Worm (Caenorhabditis elegans) whole organism, mixed stage, embryonic: ENCODE measurements around the gene mnp-1.

Experiments used
- M03D4.4 ChIP-seq: sonication (generic microtip); optimal IDR thresholded peaks from 2 replicates; lab custom pipeline; 2017; ENCODE audit warnings: mild to moderate bottlenecking, missing genetic modification characterization, missing compliant biosample characterization
- bed-3 ChIP-seq: fragments of 200-800 bp; sonication (Bioruptor generic); optimal IDR thresholded peaks from 3 replicates; lab custom pipeline; 2018; ENCODE audit warnings: mild to moderate bottlenecking, missing genetic modification characterization, moderate library complexity, missing compliant biosample characterization
- blmp-1 ChIP-seq: fragments of 150-350 bp; optimal IDR thresholded peaks from 2 replicates; lab custom pipeline; 2014; ENCODE audit warnings: missing biosample characterization, missing genetic modification characterization
- ceh-39 ChIP-seq: fragments of 150-350 bp; optimal IDR thresholded peaks from 2 replicates; lab custom pipeline; 2014; ENCODE audit warnings: missing biosample characterization, missing genetic modification characterization
- ceh-43 ChIP-seq: fragments of 200-800 bp; sonication (Bioruptor generic); optimal IDR thresholded peaks from 2 replicates; lab custom pipeline; 2018; ENCODE audit warnings: mild to moderate bottlenecking, missing genetic modification characterization, moderate library complexity, missing compliant biosample characterization
- ces-1 ChIP-seq: fragments of 150-350 bp; optimal IDR thresholded peaks from 2 replicates; lab custom pipeline; 2014; ENCODE audit warnings: missing biosample characterization, missing genetic modification reagents, missing genetic modification characterization
- cnd-1 ChIP-seq: fragments of 200-800 bp; sonication (Bioruptor generic); optimal IDR thresholded peaks from 2 replicates; lab custom pipeline; 2018; ENCODE audit warnings: mild to moderate bottlenecking, missing genetic modification characterization, missing compliant biosample characterization
- elt-1 ChIP-seq: sonication (generic microtip); optimal IDR thresholded peaks from 2 replicates; lab custom pipeline; 2017; ENCODE audit warnings: missing genetic modification characterization, mild to moderate bottlenecking, missing compliant biosample characterization, antibody characterized with exemption, moderate library complexity, borderline replicate concordance; ENCODE audit not compliant: insufficient read depth
- elt-3 ChIP-seq: fragments of 150-350 bp; optimal IDR thresholded peaks from 2 replicates; lab custom pipeline; 2014; ENCODE audit warnings: missing biosample characterization, missing genetic modification characterization
- flh-1 ChIP-seq: fragments of 200-800 bp; sonication (Bioruptor generic); optimal IDR thresholded peaks from 2 replicates; lab custom pipeline; 2018; ENCODE audit warnings: mild to moderate bottlenecking, missing genetic modification characterization, moderate library complexity, missing compliant biosample characterization
- ham-2 ChIP-seq: fragments of 200-800 bp; sonication (Bioruptor generic); optimal IDR thresholded peaks from 2 replicates; lab custom pipeline; 2018; ENCODE audit warnings: mild to moderate bottlenecking, missing genetic modification characterization, missing compliant biosample characterization
- hlh-1 ChIP-seq: fragments of 150-350 bp; optimal IDR thresholded peaks from 2 replicates; lab custom pipeline; 2014; ENCODE audit warnings: missing biosample characterization, missing genetic modification reagents, missing genetic modification characterization
- lin-13 ChIP-seq: fragments of 150-350 bp; optimal IDR thresholded peaks from 2 replicates; lab custom pipeline; 2014; ENCODE audit warnings: missing biosample characterization, missing genetic modification characterization
- lin-32 ChIP-seq: fragments of 200-800 bp; sonication (Bioruptor generic); optimal IDR thresholded peaks from 2 replicates; lab custom pipeline; 2018; ENCODE audit warnings: mild to moderate bottlenecking, missing genetic modification characterization, missing compliant biosample characterization
- lsy-2 ChIP-seq: fragments of 150-350 bp; optimal IDR thresholded peaks from 2 replicates; lab custom pipeline; 2014; ENCODE audit warnings: missing biosample characterization, missing genetic modification characterization
- mep-1 ChIP-seq: fragments of 150-350 bp; optimal IDR thresholded peaks from 2 replicates; lab custom pipeline; 2017; ENCODE audit warnings: missing biosample characterization, missing genetic modification reagents, missing genetic modification characterization, inconsistent platforms
- mls-2 ChIP-seq: sonication (generic microtip); optimal IDR thresholded peaks from 2 replicates; lab custom pipeline; 2016; ENCODE audit warnings: mild to moderate bottlenecking, missing genetic modification characterization, moderate library complexity, missing compliant biosample characterization
- nhr-12 ChIP-seq: fragments of 150-350 bp; optimal IDR thresholded peaks from 2 replicates; lab custom pipeline; 2014; ENCODE audit warnings: missing biosample characterization, missing genetic modification characterization
- nhr-2 ChIP-seq: fragments of 150-350 bp; optimal IDR thresholded peaks from 2 replicates; lab custom pipeline; 2014; ENCODE audit warnings: missing biosample characterization, missing genetic modification characterization
- nhr-237 ChIP-seq: fragments of 150-350 bp; optimal IDR thresholded peaks from 2 replicates; lab custom pipeline; 2014; ENCODE audit warnings: missing biosample characterization, missing genetic modification characterization
- nhr-28 ChIP-seq: fragments of 150-350 bp; optimal IDR thresholded peaks from 2 replicates; lab custom pipeline; 2014; ENCODE audit warnings: missing biosample characterization, missing genetic modification characterization
- nhr-76 ChIP-seq: sonication (generic microtip); optimal IDR thresholded peaks from 2 replicates; lab custom pipeline; 2017; ENCODE audit warnings: missing biosample characterization, missing genetic modification characterization
- pha-4 ChIP-seq: fragments of 150-350 bp; optimal IDR thresholded peaks from 2 replicates; lab custom pipeline; 2018; ENCODE audit warnings: missing biosample characterization, missing genetic modification reagents, missing genetic modification characterization
- sem-2 ChIP-seq: fragments of 200-800 bp; sonication (Bioruptor generic); optimal IDR thresholded peaks from 2 replicates; lab custom pipeline; 2018; ENCODE audit warnings: mild to moderate bottlenecking, missing genetic modification characterization, missing compliant biosample characterization
- snpc-4 ChIP-seq: fragments of 150-350 bp; optimal IDR thresholded peaks from 2 replicates; lab custom pipeline; 2014; ENCODE audit warnings: missing biosample characterization, missing genetic modification characterization
- sptf-1 ChIP-seq: sonication (generic microtip); optimal IDR thresholded peaks from 2 replicates; lab custom pipeline; 2017; ENCODE audit warnings: mild to moderate bottlenecking, missing genetic modification characterization, moderate library complexity, missing compliant biosample characterization
- tbx-8 ChIP-seq: fragments of 200-800 bp; sonication (Bioruptor generic); optimal IDR thresholded peaks from 2 replicates; lab custom pipeline; 2018; ENCODE audit warnings: mild to moderate bottlenecking, missing genetic modification characterization, moderate library complexity, missing compliant biosample characterization
- unc-120 ChIP-seq: sonication (generic microtip); optimal IDR thresholded peaks from 2 replicates; lab custom pipeline; 2017; ENCODE audit warnings: missing genetic modification characterization, missing compliant biosample characterization; ENCODE audit not compliant: poor library complexity, severe bottlenecking
- unc-39 ChIP-seq: fragments of 150-350 bp; optimal IDR thresholded peaks from 2 replicates; lab custom pipeline; 2014; ENCODE audit warnings: missing biosample characterization, missing genetic modification characterization
- unc-62 ChIP-seq: fragments of 150-350 bp; optimal IDR thresholded peaks from 2 replicates; lab custom pipeline; 2014; ENCODE audit warnings: missing biosample characterization, missing genetic modification reagents, missing genetic modification characterization
- zip-8 ChIP-seq: fragments of 150-350 bp; optimal IDR thresholded peaks from 2 replicates; lab custom pipeline; 2014; ENCODE audit warnings: missing biosample characterization, missing genetic modification characterization
- ztf-11 ChIP-seq: fragments of 150-350 bp; optimal IDR thresholded peaks from 2 replicates; lab custom pipeline; 2014; ENCODE audit warnings: missing biosample characterization, missing genetic modification characterization

Gene mnp-1

ce11 chrIII:4330984-4331383, 25.4 kb upstream of the mnp-1 start, which contains the start of gene gly-6:
gly-6 (minus strand) TSS chrIII:4331228.
- no peak for TF ChIP-seq flh-1 (GFP tag; lab: Kevin White, UChicago)
- no peak for TF ChIP-seq pha-4
- TF ChIP-seq nhr-2 (tag; lab: Kevin White, UChicago): no peak
- no peak for TF ChIP-seq unc-62 (GFP tag; lab: Kevin White, UChicago)
- TF ChIP-seq elt-3 (tag; lab: Kevin White, UChicago): no peak
- no peak for TF ChIP-seq tbx-8 (GFP tag; lab: Kevin White, UChicago)
- no peak for TF ChIP-seq nhr-12
- no peak for TF ChIP-seq ces-1 (GFP tag; lab: Kevin White, UChicago)

ce11 chrIII:4332543-4333042, 23.8 kb upstream of the mnp-1 start, which contains the start of gene cdk-12:
cdk-12 (plus strand) TSS chrIII:4332992.
- TF ChIP-seq sptf-1 (tag; lab: Kevin White, UChicago): peak; percentile 46
- peak; percentile 40 for TF ChIP-seq ces-1 (GFP tag; lab: Kevin White, UChicago)
- no peak for TF ChIP-seq flh-1 (GFP tag; lab: Kevin White, UChicago)
- peak; percentile 13 for TF ChIP-seq lsy-2
- TF ChIP-seq mep-1 (tag; lab: Kevin White, UChicago): peak; percentile 76

- no peak for TF ChIP-seq lsy-2
- TF ChIP-seq unc-62 (GFP tag; lab: Kevin White, UChicago): no peak
- TF ChIP-seq blmp-1 (tag; lab: Kevin White, UChicago): no peak
- no peak for TF ChIP-seq ceh-39 (tag; lab: Kevin White, UChicago)
- no peak for TF ChIP-seq nhr-76 (tag; lab: Kevin White, UChicago)
- no peak for TF ChIP-seq M03D4.4 (tag; lab: Kevin White, UChicago)
- no peak for TF ChIP-seq nhr-237 (tag; lab: Kevin White, UChicago)
- TF ChIP-seq elt-1 (tag; lab: Kevin White, UChicago): no peak
- TF ChIP-seq pha-4: no peak
- TF ChIP-seq ham-2 (GFP tag; lab: Kevin White, UChicago): no peak
- TF ChIP-seq mls-2 (tag; lab: Kevin White, UChicago): no peak
- no peak for TF ChIP-seq sptf-1 (tag; lab: Kevin White, UChicago)
- TF ChIP-seq unc-120 (tag; lab: Kevin White, UChicago): no peak
- no peak for TF ChIP-seq ceh-43 (GFP tag; lab: Kevin White, UChicago)
- TF ChIP-seq bed-3: no peak
- TF ChIP-seq, all 35 proteins: peak for 0
Measured at ce11 chrIII:4335614-4336013, 20.8 kb upstream of the mnp-1 start.

ce11 chrIII:4343070-4343469, 13.3 kb upstream of the mnp-1 start, which contains the start of the genes B0285.3 and lcmt-1:
B0285.3 (minus strand) TSS chrIII:4343336.
lcmt-1 (plus strand) TSS chrIII:4343446.
- TF ChIP-seq lsy-2 (no peak), unc-39 (no peak), lin-13 (tag; lab: Kevin White, UChicago) (no peak), elt-1 (tag; lab: Kevin White, UChicago) (no peak), nhr-28 (tag; lab: Kevin White, UChicago) (no peak), nhr-12 (no peak), cnd-1 (tag; lab: Kevin White, UChicago) (no peak), bed-3 (no peak), mep-1 (tag; lab: Kevin White, UChicago) (no peak), zip-8 (tag; lab: Kevin White, UChicago) (no peak), ceh-43 (GFP tag; lab: Kevin White, UChicago) (no peak), lin-32 (GFP tag; lab: Kevin White, UChicago) (no peak), M03D4.4 (tag; lab: Kevin White, UChicago) (no peak), elt-3 (tag; lab: Kevin White, UChicago) (no peak), ceh-39 (tag; lab: Kevin White, UChicago) (no peak), unc-62 (GFP tag; lab: Kevin White, UChicago) (no peak), tbx-8 (GFP tag; lab: Kevin White, UChicago) (no peak), hlh-1 (tag; lab: Kevin White, UChicago) (no peak), nhr-237 (tag; lab: Kevin White, UChicago) (no peak), mls-2 (tag; lab: Kevin White, UChicago) (no peak)
- TF ChIP-seq, all 35 proteins: peak for 0

ce11 chrIII:4345034-4345433, 11.4 kb upstream of the mnp-1 start, which contains the start of gene hse-5:
hse-5 (plus strand) TSS chrIII:4345334.
- no peak for TF ChIP-seq blmp-1 (tag; lab: Kevin White, UChicago)
- no peak for TF ChIP-seq M03D4.4 (tag; lab: Kevin White, UChicago)
- no peak for TF ChIP-seq unc-62 (GFP tag; lab: Kevin White, UChicago)
- no peak for TF ChIP-seq sptf-1 (tag; lab: Kevin White, UChicago)
- TF ChIP-seq mls-2 (tag; lab: Kevin White, UChicago): no peak
- no peak for TF ChIP-seq snpc-4 (tag; lab: Kevin White, UChicago)
- no peak for TF ChIP-seq nhr-76 (tag; lab: Kevin White, UChicago)
- TF ChIP-seq ces-1 (GFP tag; lab: Kevin White, UChicago): no peak
- TF ChIP-seq elt-1 (tag; lab: Kevin White, UChicago): no peak
- no peak for TF ChIP-seq tbx-8 (GFP tag; lab: Kevin White, UChicago)
- no peak for TF ChIP-seq lsy-2
- no peak for TF ChIP-seq ztf-11 (tag; lab: Kevin White, UChicago)
- no peak for TF ChIP-seq hlh-1 (tag; lab: Kevin White, UChicago)
- no peak for TF ChIP-seq pha-4
- TF ChIP-seq mep-1 (tag; lab: Kevin White, UChicago): no peak
- TF ChIP-seq unc-39: no peak
- no peak for TF ChIP-seq bed-3
- no peak for TF ChIP-seq nhr-237 (tag; lab: Kevin White, UChicago)
- TF ChIP-seq sem-2 (GFP tag; lab: Kevin White, UChicago): no peak
